Worm (Caenorhabditis elegans): ENCODE measurements around the gene Y43F8B.7.

DNA sequence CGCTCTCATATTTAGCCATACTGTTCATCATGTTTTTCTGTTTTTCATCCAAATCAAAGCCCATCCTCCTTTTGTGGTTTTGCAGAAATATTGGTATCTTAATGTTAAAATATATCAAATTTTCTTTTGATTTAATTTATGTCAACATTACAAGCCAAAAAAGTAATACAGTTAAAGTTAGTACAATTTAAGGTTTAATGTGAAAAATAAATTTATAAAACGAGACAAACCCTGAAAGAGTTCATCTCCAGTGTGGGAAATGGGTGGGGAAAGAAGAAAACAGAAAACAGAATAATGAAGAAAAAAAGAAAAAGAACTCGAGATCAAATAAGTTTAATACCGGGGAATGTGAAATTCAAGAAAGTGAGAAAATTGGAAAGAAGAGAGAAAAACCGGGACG lies 41.8 kb upstream of the Y43F8B.7 start, which contains the start of gene M04C3.2:
- TF ChIP-seq unc-39 (tag; optimal IDR thresholded peaks at IDR 0.05) (no peak), lin-13 (tag; optimal IDR thresholded peaks at IDR 0.05) (no peak), snpc-4 (tag; optimal IDR thresholded peaks at IDR 0.05) (no peak), M03D4.4 (tag; optimal IDR thresholded peaks at IDR 0.05) (no peak), nhr-76 (tag; optimal IDR thresholded peaks at IDR 0.05) (no peak)

Data from whole organism, mixed stage, embryonic.